Worm (Caenorhabditis elegans) whole organism, L4 larva: ENCODE measurements around the gene F07F6.2.

Experiments used
- F26F4.8 ChIP-seq: fragments of 200-800 bp; sonication (Bioruptor generic); conservative IDR thresholded peaks from 2 replicates; pipeline ENCODE4 v1.3.6; 2022; ENCODE audit warnings: missing genetic modification characterization, missing compliant biosample characterization
- Y48G9A.11 ChIP-seq: fragments of 200-800 bp; sonication (Bioruptor generic); IDR thresholded peaks from 2 replicates; pipeline ENCODE4 v1.3.6; 2022; ENCODE audit warnings: missing genetic modification reagents, missing genetic modification characterization, missing compliant biosample characterization
- Y5F2A.4 ChIP-seq: fragments of 200-800 bp; sonication (Bioruptor generic); optimal IDR thresholded peaks from 2 replicates; lab custom pipeline; 2018; ENCODE audit warnings: mild to moderate bottlenecking, missing genetic modification characterization, missing compliant biosample characterization
- aha-1 ChIP-seq: fragments of 150-350 bp; peaks from one replicate; lab custom pipeline; 2014; ENCODE audit warnings: missing biosample characterization, missing genetic modification characterization
- arid-1 ChIP-seq: fragments of 200-800 bp; sonication (Bioruptor generic); conservative IDR thresholded peaks from 2 replicates; pipeline ENCODE4 v1.3.6; 2022; ENCODE audit warnings: missing genetic modification reagents, missing genetic modification characterization, missing compliant biosample characterization
- attf-4 ChIP-seq: sonication (generic microtip); optimal IDR thresholded peaks from 3 replicates; lab custom pipeline; 2017; ENCODE audit warnings: missing biosample characterization, missing genetic modification characterization
- ceh-20 ChIP-seq: fragments of 200-800 bp; sonication (Bioruptor generic); IDR thresholded peaks from 2 replicates; pipeline ENCODE4 v1.3.6; 2022; ENCODE audit warnings: missing genetic modification reagents, missing genetic modification characterization, missing compliant biosample characterization
- ceh-28 ChIP-seq: fragments of 150-350 bp; optimal IDR thresholded peaks from 2 replicates; lab custom pipeline; 2014; ENCODE audit warnings: missing biosample characterization, missing genetic modification reagents, missing genetic modification characterization
- ceh-32 ChIP-seq: sonication (generic microtip); optimal IDR thresholded peaks from 2 replicates; lab custom pipeline; 2016; ENCODE audit warnings: mild to moderate bottlenecking, missing genetic modification characterization, missing compliant biosample characterization; ENCODE audit not compliant: poor library complexity
- cey-2 ChIP-seq: sonication (generic microtip); optimal IDR thresholded peaks from 3 replicates; lab custom pipeline; 2017; ENCODE audit warnings: missing genetic modification characterization, mild to moderate bottlenecking, missing compliant biosample characterization, antibody characterized with exemption, borderline replicate concordance; ENCODE audit not compliant: insufficient read depth
- ctbp-1 ChIP-seq: fragments of 200-800 bp; sonication (Bioruptor generic); IDR thresholded peaks from 2 replicates; pipeline ENCODE4 v1.3.6; 2022; ENCODE audit warnings: missing genetic modification reagents, missing genetic modification characterization, missing compliant biosample characterization
- daf-19 ChIP-seq: fragments of 200-800 bp; sonication (Bioruptor generic); conservative IDR thresholded peaks from 2 replicates; pipeline ENCODE4 v1.3.6; 2022; ENCODE audit warnings: missing genetic modification characterization, missing compliant biosample characterization
- dmd-8 ChIP-seq: fragments of 200-800 bp; sonication (Bioruptor generic); IDR thresholded peaks from 2 replicates; pipeline ENCODE4 v1.3.6; 2022; ENCODE audit warnings: missing genetic modification characterization, missing compliant biosample characterization
- dmd-9 ChIP-seq: fragments of 200-800 bp; sonication (Bioruptor generic); IDR thresholded peaks from 2 replicates; pipeline ENCODE4 v1.3.6; 2022; ENCODE audit warnings: missing genetic modification reagents, missing genetic modification characterization, missing compliant biosample characterization
- duxl-1 ChIP-seq: sonication (generic microtip); optimal IDR thresholded peaks from 2 replicates; lab custom pipeline; 2016; ENCODE audit warnings: mild to moderate bottlenecking, missing genetic modification characterization, moderate library complexity, missing compliant biosample characterization; ENCODE audit not compliant: poor library complexity
- dve-1 ChIP-seq: sonication (generic microtip); optimal IDR thresholded peaks from 2 replicates; lab custom pipeline; 2017; ENCODE audit warnings: antibody characterized with exemption, mild to moderate bottlenecking, missing genetic modification characterization, missing compliant biosample characterization; ENCODE audit not compliant: insufficient read depth
- egl-43 ChIP-seq: fragments of 200-800 bp; sonication (Bioruptor generic); IDR thresholded peaks from 2 replicates; pipeline ENCODE4 v1.3.6; 2022; ENCODE audit warnings: missing genetic modification reagents, missing genetic modification characterization, missing compliant biosample characterization
- hif-1 ChIP-seq, 2 experiments: sonication (generic microtip); optimal IDR thresholded peaks; 2 replicates each; lab custom pipeline; 2016 to 2017; ENCODE audit warnings: missing compliant biosample characterization in 2 of 2, missing genetic modification characterization in 2 of 2, missing genetic modification reagents in 2 of 2, missing genotype in 2 of 2, mild to moderate bottlenecking in 1 of 2
- hlh-11 ChIP-seq: fragments of 200-800 bp; sonication (Bioruptor generic); optimal IDR thresholded peaks from 2 replicates; lab custom pipeline; 2018; ENCODE audit warnings: mild to moderate bottlenecking, missing genetic modification characterization, missing compliant biosample characterization
- lim-7 ChIP-seq: fragments of 200-800 bp; sonication (Bioruptor generic); IDR thresholded peaks from 2 replicates; pipeline ENCODE4 v1.3.6; 2022; ENCODE audit warnings: missing genetic modification characterization, missing compliant biosample characterization
- mep-1 ChIP-seq: fragments of 150-350 bp; sonication (generic microtip); optimal IDR thresholded peaks from 3 replicates; lab custom pipeline; 2014; ENCODE audit warnings: missing biosample characterization, missing genetic modification characterization
- mes-2 ChIP-seq: sonication (generic microtip); optimal IDR thresholded peaks from 2 replicates; lab custom pipeline; 2016; ENCODE audit warnings: missing genotype, mild to moderate bottlenecking, missing genetic modification characterization, missing compliant biosample characterization; ENCODE audit not compliant: poor library complexity, severe bottlenecking
- mxl-3 ChIP-seq: fragments of 200-800 bp; sonication (Bioruptor generic); optimal IDR thresholded peaks from 2 replicates; lab custom pipeline; 2018; ENCODE audit warnings: mild to moderate bottlenecking, missing genetic modification characterization, missing compliant biosample characterization
- nhr-25 ChIP-seq: sonication (generic microtip); optimal IDR thresholded peaks from 2 replicates; lab custom pipeline; 2017; ENCODE audit warnings: missing genetic modification characterization, mild to moderate bottlenecking, missing compliant biosample characterization, antibody characterized with exemption, moderate library complexity, borderline replicate concordance; ENCODE audit not compliant: insufficient read depth
- nhr-28 ChIP-seq: fragments of 150-350 bp; optimal IDR thresholded peaks from 2 replicates; lab custom pipeline; 2014; ENCODE audit warnings: missing biosample characterization, missing genetic modification characterization
- nhr-41 ChIP-seq: fragments of 200-800 bp; sonication (Bioruptor generic); IDR thresholded peaks from 2 replicates; pipeline ENCODE4 v1.3.6; 2022; ENCODE audit warnings: missing genetic modification reagents, missing genetic modification characterization, missing compliant biosample characterization
- skn-1 ChIP-seq: fragments of 150-350 bp; optimal IDR thresholded peaks from 2 replicates; lab custom pipeline; 2014; ENCODE audit warnings: missing biosample characterization, missing genetic modification characterization
- spr-1 ChIP-seq: sonication (generic microtip); optimal IDR thresholded peaks from 2 replicates; lab custom pipeline; 2016; ENCODE audit warnings: mild to moderate bottlenecking, missing genetic modification characterization, missing compliant biosample characterization
- spr-3 ChIP-seq: fragments of 200-800 bp; sonication (Bioruptor generic); optimal IDR thresholded peaks from 2 replicates; lab custom pipeline; 2018; ENCODE audit warnings: mild to moderate bottlenecking, missing genetic modification characterization, missing compliant biosample characterization
- unc-130 ChIP-seq: sonication (generic microtip); optimal IDR thresholded peaks from 2 replicates; lab custom pipeline; 2016; ENCODE audit warnings: missing genetic modification reagents, missing genetic modification characterization, missing compliant biosample characterization
- unc-62 ChIP-seq, 3 experiments: fragments of 150-350 bp in 1 of 3; sonication (generic microtip); optimal IDR thresholded peaks in 2 of 3; peaks in 1 of 3; 1 replicate in 1 of 3; 2 replicates in 2 of 3; lab custom pipeline; 2014 to 2017; ENCODE audit warnings: missing biosample characterization in 3 of 3, missing genetic modification characterization in 3 of 3, missing genetic modification reagents in 3 of 3, missing genotype in 1 of 3
- zag-1 ChIP-seq: fragments of 150-350 bp; optimal IDR thresholded peaks from 2 replicates; lab custom pipeline; 2014; ENCODE audit warnings: missing biosample characterization, missing genetic modification characterization

The F07F6.2 gene

ce11 chrII:5451278-5451677, 21.3 kb downstream of the F07F6.2 start:
- TF ChIP-seq aha-1 = peak; percentile 82
- TF ChIP-seq attf-4 (tag; lab: Kevin White, UChicago) = no peak

- no peak for TF ChIP-seq skn-1
- TF ChIP-seq spr-1 (tag; lab: Kevin White, UChicago) = no peak
- TF ChIP-seq nhr-41 (GFP tag; lab: Robert Waterston, UW) = no peak
- no peak for TF ChIP-seq ceh-20 (GFP tag; lab: Robert Waterston, UW)
- no peak for TF ChIP-seq dmd-8 (GFP tag; lab: Robert Waterston, UW)
- no peak for TF ChIP-seq ceh-28
- no peak for TF ChIP-seq hlh-11 (tag; lab: Kevin White, UChicago)
- no peak for TF ChIP-seq lim-7 (GFP tag; lab: Robert Waterston, UW)
- TF ChIP-seq zag-1 (tag; lab: Kevin White, UChicago) = no peak
- TF ChIP-seq egl-43 (GFP tag; lab: Robert Waterston, UW) = no peak
- no peak for TF ChIP-seq mep-1 (tag; lab: Kevin White, UChicago)
- no peak for TF ChIP-seq ctbp-1
- no peak for TF ChIP-seq spr-3 (GFP tag; lab: Kevin White, UChicago)
- TF ChIP-seq cey-2 (tag; lab: Kevin White, UChicago) = no peak
- no peak for TF ChIP-seq mes-2
These were observed 23.5 kb downstream of the F07F6.2 start, which contains the start of gene dhs-5 for ce11 chrII:5453547-5453946. Gene dhs-5, plus strand, starts transcription at chrII:5453847.

DNA sequence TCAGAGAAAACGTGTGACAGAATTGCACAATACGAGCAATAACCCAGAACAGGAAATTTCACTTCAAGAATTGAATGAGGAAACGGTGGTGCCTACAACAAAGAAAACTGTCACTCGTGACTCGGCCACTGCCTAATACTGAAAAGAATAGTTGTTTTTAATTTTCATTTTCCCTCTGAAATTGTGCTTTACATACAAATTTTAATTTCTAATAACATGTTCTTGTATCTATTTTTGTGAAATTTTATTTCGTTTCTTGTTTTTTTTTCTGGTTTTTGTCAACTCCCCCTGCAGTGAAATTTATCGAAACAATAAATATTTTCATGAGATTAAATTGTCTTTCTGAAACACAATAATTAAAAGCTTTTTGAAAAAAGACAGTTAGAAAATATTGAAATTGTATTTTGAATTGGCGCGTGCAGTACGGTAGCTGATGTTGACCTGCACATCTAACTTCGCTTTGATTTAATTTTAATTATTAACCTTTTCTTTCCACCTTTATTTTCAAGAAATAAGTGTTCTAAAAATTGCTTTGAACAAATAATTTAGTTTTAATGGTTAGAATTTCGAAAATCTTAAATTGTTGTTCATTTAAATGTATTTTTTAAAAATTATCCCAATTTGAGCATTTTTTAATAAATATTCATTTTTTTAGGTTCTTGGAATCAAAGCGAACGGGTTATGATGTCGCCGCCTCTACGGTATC, 25.8 kb downstream of the F07F6.2 start, which contains the start of gene daz-1:
Gene daz-1, plus strand, starts transcription at position 656 of the 706 bp plus-strand sequence.
- TF ChIP-seq nhr-25 (no peak), arid-1 (GFP tag; lab: Robert Waterston, UW) (no peak), unc-62 (GFP tag; optimal IDR thresholded peaks at IDR 0.05 in 1 of 2; lab: Kevin White, UChicago) (peak in 1 of 2 experiments; percentile 91), unc-62 (tag; optimal IDR thresholded peaks at IDR 0.05; lab: Kevin White, UChicago) (no peak), unc-130 (GFP tag; lab: Kevin White, UChicago) (peak; percentile 18)

DNA sequence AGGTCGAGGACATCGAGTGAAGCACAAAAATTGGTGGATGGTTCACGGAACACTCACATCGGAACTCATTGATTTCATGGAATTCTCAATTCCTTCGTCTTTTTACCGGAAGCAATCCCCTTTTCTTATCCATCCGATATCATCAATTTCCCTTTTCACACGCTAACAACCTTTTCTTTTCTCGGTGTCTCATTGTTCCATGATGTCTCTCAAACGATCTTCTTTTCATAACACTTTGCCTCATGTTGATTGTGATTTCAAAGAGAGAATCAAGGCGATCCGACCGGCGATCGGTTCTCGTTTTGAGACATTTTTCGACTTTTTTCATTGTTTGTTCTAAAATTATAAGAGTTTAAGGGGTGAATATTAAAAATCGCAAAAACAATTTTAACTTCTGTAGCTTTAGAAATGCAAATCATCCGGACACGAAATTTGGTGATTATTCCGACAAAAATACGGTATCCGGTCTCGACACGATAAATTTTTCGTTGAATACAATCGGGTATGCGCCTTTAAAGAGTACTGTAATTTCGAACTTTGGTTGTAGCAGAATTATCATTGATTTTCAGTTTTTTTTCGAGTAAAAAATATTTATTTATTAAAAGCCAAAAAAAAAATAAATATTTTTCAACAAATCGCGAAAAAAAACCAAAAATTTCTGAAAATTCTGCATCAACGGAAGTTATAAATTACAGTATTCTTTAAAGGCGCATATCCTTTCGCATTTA, 28.8 kb downstream of the F07F6.2 start:
- TF ChIP-seq ceh-32 (tag; lab: Kevin White, UChicago) (no peak), dve-1 (tag; lab: Kevin White, UChicago) (no peak), duxl-1 (no peak), Y5F2A.4 (GFP tag; lab: Kevin White, UChicago) (no peak), F26F4.8 (GFP tag; lab: Robert Waterston, UW) (no peak), hif-1 (tag; optimal IDR thresholded peaks at IDR 0.05; lab: Kevin White, UChicago) (no peak), mxl-3 (peak; percentile 25), nhr-28 (tag; lab: Kevin White, UChicago) (peak; percentile 27)

DNA sequence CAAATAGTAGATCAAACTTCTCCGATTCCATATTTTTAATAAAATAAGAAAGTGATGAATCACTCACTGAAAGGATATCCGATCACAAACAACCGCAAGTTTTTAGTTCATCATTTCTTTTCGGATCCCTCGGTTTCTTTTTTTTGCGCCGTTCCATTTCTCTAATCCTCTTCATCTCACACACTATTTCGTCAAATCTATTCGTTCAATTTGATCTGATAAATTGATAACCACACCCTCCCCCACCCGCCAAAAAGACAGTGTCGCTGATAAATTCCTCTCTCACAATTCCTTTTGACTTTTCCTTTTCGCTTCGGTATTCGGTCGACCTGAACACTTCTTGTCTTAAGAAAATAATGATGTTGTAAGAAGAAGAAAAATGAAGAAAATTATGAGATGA, 29.5 kb downstream of the F07F6.2 start:
- no peak for TF ChIP-seq dmd-9 (GFP tag; lab: Robert Waterston, UW)
- TF ChIP-seq nhr-28 (tag; lab: Kevin White, UChicago) = peak; percentile 55
- TF ChIP-seq hlh-11 (tag; lab: Kevin White, UChicago) = peak; percentile 33
- TF ChIP-seq daf-19 = no peak
- no peak for TF ChIP-seq Y48G9A.11
- TF ChIP-seq, all 104 proteins: peak for 2
